Fruit fly (Drosophila melanogaster) whole organism, adult: ENCODE results near the gene Gug.
A peak's percentile ranks its signal among the peaks of the same experiment; 100 is the strongest.

ENCODE experiments used
- CG11617 ChIP-seq: fragments of 200-800 bp; sonication (Bioruptor generic); optimal IDR thresholded peaks from 2 replicates; lab custom pipeline; 2017; ENCODE audit warnings: mild to moderate bottlenecking, missing biosample characterization, missing genetic modification reagents, missing genetic modification characterization
- CG12768 ChIP-seq: fragments of 200-800 bp; sonication (Bioruptor generic); optimal IDR thresholded peaks from 2 replicates; lab custom pipeline; 2017; ENCODE audit warnings: missing biosample characterization, missing genetic modification characterization, mild to moderate bottlenecking, moderate library complexity, missing genetic modification reagents
- CG14711 ChIP-seq: fragments of 200-800 bp; sonication (Bioruptor generic); optimal IDR thresholded peaks from 2 replicates; lab custom pipeline; 2018; ENCODE audit warnings: missing biosample characterization, mild to moderate bottlenecking, missing genetic modification characterization, moderate library complexity
- CG1620 ChIP-seq: fragments of 200-800 bp; sonication (Bioruptor generic); optimal IDR thresholded peaks from 2 replicates; lab custom pipeline; 2016; ENCODE audit warnings: missing biosample characterization, missing genetic modification characterization
- CG33017 ChIP-seq: fragments of 200-800 bp; sonication (Bioruptor generic); optimal IDR thresholded peaks from 2 replicates; lab custom pipeline; 2018; ENCODE audit warnings: missing biosample characterization, mild to moderate bottlenecking, missing genetic modification characterization, moderate library complexity
- CG5204 ChIP-seq: fragments of 200-800 bp; sonication (Bioruptor generic); optimal IDR thresholded peaks from 2 replicates; lab custom pipeline; 2016; ENCODE audit warnings: missing biosample characterization, missing genetic modification characterization
- CG7045 ChIP-seq: fragments of 200-800 bp; sonication (Bioruptor generic); optimal IDR thresholded peaks from 2 replicates; lab custom pipeline; 2017; ENCODE audit warnings: missing biosample characterization, mild to moderate bottlenecking, missing genetic modification characterization
- CG7101 ChIP-seq: fragments of 200-800 bp; sonication (Bioruptor generic); optimal IDR thresholded peaks from 2 replicates; lab custom pipeline; 2018; ENCODE audit warnings: missing biosample characterization, mild to moderate bottlenecking, missing genetic modification characterization, moderate library complexity
- Clk ChIP-seq: fragments of 200-800 bp; sonication (Bioruptor generic); optimal IDR thresholded peaks from 2 replicates; lab custom pipeline; 2017; ENCODE audit warnings: missing biosample characterization, missing genetic modification characterization
- Crg-1 ChIP-seq: fragments of 200-800 bp; sonication (Bioruptor generic); optimal IDR thresholded peaks from 2 replicates; lab custom pipeline; 2016; ENCODE audit warnings: missing biosample characterization, missing genetic modification characterization
- Hr96 ChIP-seq: fragments of 200-800 bp; sonication (Bioruptor generic); optimal IDR thresholded peaks from 2 replicates; lab custom pipeline; 2016; ENCODE audit warnings: missing biosample characterization, missing genetic modification characterization
- Mnt ChIP-seq: fragments of 200-800 bp; sonication (Bioruptor generic); optimal IDR thresholded peaks from 2 replicates; lab custom pipeline; 2016; ENCODE audit warnings: missing biosample characterization, mild to moderate bottlenecking, missing genetic modification characterization
- bab1 ChIP-seq: fragments of 200-800 bp; sonication (Bioruptor generic); optimal IDR thresholded peaks from 3 replicates; lab custom pipeline; 2019; ENCODE audit warnings: missing biosample characterization, mild to moderate bottlenecking, missing genetic modification characterization, moderate library complexity
- cic ChIP-seq: fragments of 200-800 bp; sonication (Bioruptor generic); optimal IDR thresholded peaks from 2 replicates; lab custom pipeline; 2017; ENCODE audit warnings: missing biosample characterization, mild to moderate bottlenecking, missing genetic modification characterization, moderate library complexity
- cnc ChIP-seq, 2 experiments: fragments of >200 bp; optimal IDR thresholded peaks; 2 replicates each; lab custom pipeline; 2017
- kay ChIP-seq: fragments of 200-800 bp; sonication (Bioruptor generic); peaks from one replicate; lab custom pipeline; 2016; ENCODE audit warnings: missing biosample characterization, missing genetic modification characterization, borderline replicate concordance
- ovo ChIP-seq: fragments of 200-800 bp; sonication (Bioruptor generic); optimal IDR thresholded peaks from 2 replicates; lab custom pipeline; 2016; ENCODE audit warnings: missing biosample characterization, missing genetic modification characterization
- pad ChIP-seq: fragments of 200-800 bp; sonication (Bioruptor generic); optimal IDR thresholded peaks from 3 replicates; lab custom pipeline; 2017; ENCODE audit warnings: missing biosample characterization, missing genetic modification characterization, mild to moderate bottlenecking, moderate library complexity, missing genetic modification reagents
- tj ChIP-seq: fragments of 200-800 bp; sonication (Bioruptor generic); optimal IDR thresholded peaks from 3 replicates; lab custom pipeline; 2017; ENCODE audit warnings: missing biosample characterization, mild to moderate bottlenecking, missing genetic modification characterization, moderate library complexity
- toe ChIP-seq: fragments of 200-800 bp; sonication (Bioruptor generic); optimal IDR thresholded peaks from 2 replicates; lab custom pipeline; 2016; ENCODE audit warnings: missing biosample characterization, missing genetic modification characterization

The Gug gene

DNA sequence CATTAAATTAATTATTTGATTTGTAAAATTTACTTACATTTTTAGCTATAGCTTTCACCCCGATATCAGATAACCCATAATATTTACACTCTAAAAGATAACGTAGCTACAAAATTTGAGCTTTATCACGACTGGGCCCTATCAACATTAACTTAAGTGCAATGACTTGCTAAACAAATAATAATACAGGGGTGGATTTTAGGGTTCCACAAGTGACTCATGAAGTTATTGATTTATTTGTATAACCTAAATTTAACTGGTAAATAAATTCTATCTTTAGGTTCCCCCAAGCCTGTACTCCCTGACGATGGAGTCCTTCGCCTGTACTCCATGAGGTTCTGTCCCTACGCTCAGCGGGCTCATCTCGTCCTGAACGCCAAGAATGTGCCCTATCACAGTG lies 69.5 kb downstream of the Gug start:
- peak; percentile 7 for TF ChIP-seq Crg-1 (GFP tag; lab: Kevin White, UChicago)
- peak; percentile 18 for TF ChIP-seq cic (GFP tag; lab: Kevin White, UChicago)
- TF ChIP-seq CG12768: no peak
- peak; percentile 36 for TF ChIP-seq CG7101 (tag; lab: Kevin White, UChicago)
- TF ChIP-seq ovo (GFP tag; lab: Kevin White, UChicago): no peak
- TF ChIP-seq Mnt (GFP tag; lab: Kevin White, UChicago): no peak
- peak; percentile 29 for TF ChIP-seq Clk (GFP tag; lab: Kevin White, UChicago)
- no peak for TF ChIP-seq CG1620 (GFP tag; lab: Kevin White, UChicago)
- no peak for TF ChIP-seq bab1
- TF ChIP-seq CG7045 (GFP tag; lab: Kevin White, UChicago): peak; percentile 19
- peak; percentile 37 for TF ChIP-seq CG33017
- TF ChIP-seq Hr96 (GFP tag; lab: Kevin White, UChicago): no peak
- TF ChIP-seq CG5204 (GFP tag; lab: Kevin White, UChicago): no peak
- TF ChIP-seq CG11617 (GFP tag; lab: Kevin White, UChicago): peak; percentile 24
- TF ChIP-seq pad (GFP tag; lab: Kevin White, UChicago): peak; percentile 17
- TF ChIP-seq toe (GFP tag; lab: Kevin White, UChicago): no peak
- TF ChIP-seq CG14711 (tag; lab: Kevin White, UChicago): peak; percentile 7
- no peak for TF ChIP-seq tj
- TF ChIP-seq kay (GFP tag; lab: Kevin White, UChicago): peak; percentile 93
- TF ChIP-seq cnc (optimal IDR thresholded peaks at IDR 0.05; lab: Kevin White, UChicago): peak; percentile 62 to 97

- no peak for TF ChIP-seq toe (GFP tag; lab: Kevin White, UChicago)
- no peak for TF ChIP-seq Hr96 (GFP tag; lab: Kevin White, UChicago)
- no peak for TF ChIP-seq cnc (optimal IDR thresholded peaks at IDR 0.05; lab: Kevin White, UChicago)
- TF ChIP-seq Clk (GFP tag; lab: Kevin White, UChicago): no peak
- no peak for TF ChIP-seq CG7101 (tag; lab: Kevin White, UChicago)
- TF ChIP-seq ovo (GFP tag; lab: Kevin White, UChicago): no peak
- TF ChIP-seq CG7045 (GFP tag; lab: Kevin White, UChicago): no peak
Measured at dm6 chr3L:8520252-8520651, 70.5 kb downstream of the Gug start, which contains the start of gene se. Gene se (plus strand): TSS chr3L:8520552.
